Worm (Caenorhabditis elegans) whole organism, L4 larva: ENCODE results near the gene F35A5.8.

Experiments
- F26F4.8 ChIP-seq: fragments of 200-800 bp; sonication (Bioruptor generic); conservative IDR thresholded peaks from 2 replicates; pipeline ENCODE4 v1.3.6; 2022; ENCODE audit warnings: missing genetic modification characterization, missing compliant biosample characterization
- nhr-25 ChIP-seq: sonication (generic microtip); optimal IDR thresholded peaks from 2 replicates; lab custom pipeline; 2017; ENCODE audit warnings: missing genetic modification characterization, mild to moderate bottlenecking, missing compliant biosample characterization, antibody characterized with exemption, moderate library complexity, borderline replicate concordance; ENCODE audit not compliant: insufficient read depth

DNA sequence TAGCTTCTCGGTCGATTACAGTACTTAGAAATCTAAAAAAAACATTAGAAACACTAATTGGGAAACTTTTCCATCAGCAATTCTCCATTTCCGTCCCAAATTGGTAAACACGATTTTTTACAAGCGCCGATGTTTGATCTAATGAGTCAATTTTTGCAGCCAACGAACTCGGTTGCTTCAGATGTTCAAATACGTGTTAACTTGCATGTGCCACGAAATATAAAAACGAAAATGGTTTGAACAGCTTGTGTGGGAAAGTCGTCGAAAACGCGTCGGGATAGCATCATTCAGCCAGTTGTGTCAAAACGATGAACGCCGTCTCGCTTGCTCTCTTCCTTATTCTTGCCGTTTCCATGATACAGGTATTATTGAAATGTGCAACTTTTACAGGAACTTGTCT, 1.6 kb upstream of the F35A5.8 start, which contains the start of gene F35A5.2:
- TF ChIP-seq F26F4.8 (GFP tag; lab: Robert Waterston, UW), result no peak
- TF ChIP-seq nhr-25 (tag; lab: Kevin White, UChicago), result no peak
